Fruit fly (Drosophila melanogaster) whole organism: ENCODE measurements around the gene Hmgcr.

Source experiments
- CG8478 ChIP-seq: fragments of >200 bp; optimal IDR thresholded peaks from 2 replicates; lab custom pipeline; 2018; ENCODE audit warnings: inconsistent platforms
- EcR ChIP-seq, 2 experiments: fragments of >200 bp; optimal IDR thresholded peaks; 2 replicates each; lab custom pipeline; 2017; ENCODE audit warnings: missing biosample characterization in 2 of 2, missing genetic modification characterization in 2 of 2, missing genetic modification reagents in 2 of 2
- pan ChIP-seq: fragments of >200 bp; optimal IDR thresholded peaks from 2 replicates; lab custom pipeline; 2017
- usp ChIP-seq: fragments of >200 bp; optimal IDR thresholded peaks from 2 replicates; lab custom pipeline; 2017; ENCODE audit warnings: missing biosample characterization, missing genetic modification characterization, mixed read lengths

dm6 chr3R:23728086-23728485 lies 5.0 kb upstream of the Hmgcr start:
- TF ChIP-seq CG8478 (lab: Kevin White, UChicago): no peak
- TF ChIP-seq EcR (GFP tag; optimal IDR thresholded peaks at IDR 0.05; lab: Kevin White, UChicago): no peak
- TF ChIP-seq pan (lab: Kevin White, UChicago): no peak
- TF ChIP-seq usp (GFP tag; lab: Kevin White, UChicago): no peak
